Worm (Caenorhabditis elegans): ENCODE data around the gene ZK938.10.

- TF ChIP-seq unc-39 (tag; optimal IDR thresholded peaks at IDR 0.05) (no peak), unc-62 (GFP tag; optimal IDR thresholded peaks at IDR 0.05) (no peak), mls-2 (tag; optimal IDR thresholded peaks at IDR 0.05) (no peak), sem-2 (GFP tag; optimal IDR thresholded peaks at IDR 0.05) (no peak), mab-5 (tag; optimal IDR thresholded peaks at IDR 0.05) (no peak), blmp-1 (tag; optimal IDR thresholded peaks at IDR 0.05) (no peak), mep-1 (tag; optimal IDR thresholded peaks at IDR 0.05) (no peak), pha-4 (tag; optimal IDR thresholded peaks at IDR 0.05) (no peak), elt-3 (tag; optimal IDR thresholded peaks at IDR 0.05) (no peak), unc-120 (tag; optimal IDR thresholded peaks at IDR 0.05; ENCODE audit: poor library complexity, severe bottlenecking) (no peak), M03D4.4 (tag; optimal IDR thresholded peaks at IDR 0.05) (no peak)
Observed at ce11 chrII:9833855-9834254, 17.0 kb downstream of the ZK938.10 start, which contains the start of gene ZK938.3.

Data from whole organism, mixed stage, embryonic.